Fruit fly (Drosophila melanogaster): ENCODE results near the gene CG31606.

The CG31606 gene

dm6 chr2L:8099615-8100375 lies 47.6 kb upstream of the CG31606 start (continued):
- no peak for TF ChIP-seq CG8290 (GFP tag; optimal IDR thresholded peaks at IDR 0.05)
- peak in 1 of 2 experiments; percentile 55 for TF ChIP-seq CG8290 (tag; optimal IDR thresholded peaks at IDR 0.05)
- no peak for TF ChIP-seq kay (GFP tag; optimal IDR thresholded peaks at IDR 0.05)
- TF ChIP-seq Neu2 (GFP tag; optimal IDR thresholded peaks at IDR 0.05; ENCODE audit: borderline replicate concordance), result no peak
- 0 out of 3 replicates have a peak, but pooled peaks have one; percentile 10 for TF ChIP-seq ci (GFP tag; IDR thresholded peaks at IDR 0.05)
- TF ChIP-seq hb (GFP tag; IDR thresholded peaks at IDR 0.05; ENCODE audit: partially characterized antibody), result no peak
- no peak for TF ChIP-seq prd (optimal IDR thresholded peaks at IDR 0.05)
- no peak for TF ChIP-seq prd (GFP tag; IDR thresholded peaks at IDR 0.05)
- no peak for TF ChIP-seq Bdp1 (GFP tag; optimal IDR thresholded peaks at IDR 0.05)
- TF ChIP-seq CG10209 (GFP tag; optimal IDR thresholded peaks at IDR 0.05), result no peak
- TF ChIP-seq CG32767 (GFP tag; IDR thresholded peaks at IDR 0.05), result no peak
- no peak for TF ChIP-seq CG13775 (GFP tag; optimal IDR thresholded peaks at IDR 0.05)
- no peak for TF ChIP-seq Atf-2 (GFP tag; optimal IDR thresholded peaks at IDR 0.05)
- 0 out of 3 replicates have a peak, but pooled peaks have one; percentile 48 for TF ChIP-seq CG6791 (GFP tag; IDR thresholded peaks at IDR 0.05; ENCODE audit: partially characterized antibody)
- no peak for TF ChIP-seq CG10431 (GFP tag; optimal IDR thresholded peaks at IDR 0.05)
- TF ChIP-seq Bgb (GFP tag; IDR thresholded peaks at IDR 0.05; ENCODE audit: partially characterized antibody), result 0 out of 2 replicates have a peak, but pooled peaks have one; percentile 25
- TF ChIP-seq CG2129 (GFP tag; IDR thresholded peaks at IDR 0.05; ENCODE audit: partially characterized antibody), result no peak
- no peak for TF ChIP-seq Dbx (GFP tag; IDR thresholded peaks at IDR 0.05)
- TF ChIP-seq stwl (tag; optimal IDR thresholded peaks at IDR 0.05), result peak; percentile 16
- no peak for TF ChIP-seq ssp (GFP tag; IDR thresholded peaks at IDR 0.05)
- TF ChIP-seq Hr3 (GFP tag; optimal IDR thresholded peaks at IDR 0.05), result no peak
- TF ChIP-seq sisA (GFP tag; IDR thresholded peaks at IDR 0.05), result no peak
- no peak for TF ChIP-seq Bteb2 (GFP tag; optimal IDR thresholded peaks at IDR 0.05)
- TF ChIP-seq pum (GFP tag; optimal IDR thresholded peaks at IDR 0.05), result no peak
- no peak for TF ChIP-seq CG10267 (tag; optimal IDR thresholded peaks at IDR 0.05)
- TF ChIP-seq PHDP (tag; optimal IDR thresholded peaks at IDR 0.05), result no peak
- TF ChIP-seq ap (GFP tag; IDR thresholded peaks at IDR 0.05), result no peak
- TF ChIP-seq CG17385 (GFP tag; optimal IDR thresholded peaks at IDR 0.05), result no peak
- no peak for TF ChIP-seq toy (GFP tag; IDR thresholded peaks at IDR 0.05)
- no peak for TF ChIP-seq slou (GFP tag; optimal IDR thresholded peaks at IDR 0.05)
- no peak for TF ChIP-seq pho (GFP tag; optimal IDR thresholded peaks at IDR 0.05)
- no peak for TF ChIP-seq Nf-YC (tag; optimal IDR thresholded peaks at IDR 0.05)
- no peak for TF ChIP-seq Dip2 (GFP tag; IDR thresholded peaks at IDR 0.05)
- no peak for TF ChIP-seq D19B (GFP tag; optimal IDR thresholded peaks at IDR 0.05)
- no peak for TF ChIP-seq CG6683 (GFP tag; optimal IDR thresholded peaks at IDR 0.05)
- no peak for TF ChIP-seq trh (GFP tag; optimal IDR thresholded peaks at IDR 0.05)
- no peak for TF ChIP-seq CG5245 (GFP tag; optimal IDR thresholded peaks at IDR 0.05)
- no peak for TF ChIP-seq Fer3 (tag; optimal IDR thresholded peaks at IDR 0.05)
- no peak for TF ChIP-seq Hr78 (GFP tag; optimal IDR thresholded peaks at IDR 0.05)
- TF ChIP-seq CG4404 (GFP tag; IDR thresholded peaks at IDR 0.05), result no peak
- TF ChIP-seq jing (GFP tag; optimal IDR thresholded peaks at IDR 0.05), result no peak
- no peak for TF ChIP-seq hbn (GFP tag; IDR thresholded peaks at IDR 0.05; ENCODE audit: partially characterized antibody)
- TF ChIP-seq danr (GFP tag; IDR thresholded peaks at IDR 0.05), result no peak
- no peak for TF ChIP-seq ac (GFP tag; optimal IDR thresholded peaks at IDR 0.05)
- no peak for TF ChIP-seq CG11247 (GFP tag; IDR thresholded peaks at IDR 0.05)
- TF ChIP-seq CG16863 (GFP tag; optimal IDR thresholded peaks at IDR 0.05), result no peak
- no peak for TF ChIP-seq CG4730 (GFP tag; IDR thresholded peaks at IDR 0.05)
- TF ChIP-seq Rfx (GFP tag; IDR thresholded peaks at IDR 0.05), result 0 out of 2 replicates have a peak, but pooled peaks have one; percentile 11
- TF ChIP-seq mirr (GFP tag; optimal IDR thresholded peaks at IDR 0.05), result peak; percentile 27
- TF ChIP-seq fd3F (GFP tag; optimal IDR thresholded peaks at IDR 0.05), result no peak

Data from whole organism, embryonic.